Worm (Caenorhabditis elegans): ENCODE results near the gene ZK856.14.

DNA sequence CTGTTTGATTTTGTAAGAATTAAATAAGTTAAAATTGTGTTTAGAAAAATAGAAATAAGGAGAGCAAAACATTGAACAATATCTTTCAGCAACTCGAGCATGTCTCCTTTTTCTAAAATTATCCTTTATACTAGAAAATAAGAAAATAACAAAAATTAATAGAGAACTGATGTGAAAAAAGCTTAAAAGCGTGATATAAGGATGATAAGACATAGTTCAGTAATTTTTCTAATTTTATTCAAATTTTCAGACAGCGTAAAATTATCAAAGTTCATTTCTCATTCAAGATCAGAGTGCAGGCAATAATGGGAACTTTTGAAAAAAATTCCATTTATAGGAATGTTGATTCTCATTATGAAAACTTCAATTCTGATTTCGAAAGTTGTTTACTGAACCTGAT lies 16.5 kb downstream of the ZK856.14 start, which contains the start of gene str-182:
- TF ChIP-seq bed-2 (GFP tag; IDR thresholded peaks at IDR 0.05): no peak
- no peak for TF ChIP-seq ama-1 (optimal IDR thresholded peaks at IDR 0.05)
- TF ChIP-seq ama-1 (GFP tag; optimal IDR thresholded peaks at IDR 0.05): no peak
- TF ChIP-seq hrde-1 (tag; optimal IDR thresholded peaks at IDR 0.05; ENCODE audit: borderline replicate concordance): no peak

Measured in whole organism, young adult.